Worm (Caenorhabditis elegans) whole organism, L2 larva: ENCODE data around the gene exc-9.

Experiments
- aly-2 ChIP-seq: fragments of 150-350 bp; optimal IDR thresholded peaks from 2 replicates; lab custom pipeline; 2014; ENCODE audit warnings: missing biosample characterization, missing genetic modification characterization
- ama-1 ChIP-seq: fragments of 150-350 bp; optimal IDR thresholded peaks from 2 replicates; lab custom pipeline; 2018; ENCODE audit warnings: inconsistent platforms
- dmd-4 ChIP-seq: sonication (generic microtip); optimal IDR thresholded peaks from 2 replicates; lab custom pipeline; 2017; ENCODE audit warnings: missing biosample characterization, missing genetic modification characterization
- lin-13 ChIP-seq: fragments of 150-350 bp; optimal IDR thresholded peaks from 2 replicates; lab custom pipeline; 2014; ENCODE audit warnings: missing biosample characterization, missing genetic modification reagents, missing genetic modification characterization
- nhr-12 ChIP-seq: fragments of 150-350 bp; optimal IDR thresholded peaks from 2 replicates; lab custom pipeline; 2014; ENCODE audit warnings: missing biosample characterization, missing genetic modification characterization
- nhr-129 ChIP-seq: fragments of 150-350 bp; optimal IDR thresholded peaks from 2 replicates; lab custom pipeline; 2014; ENCODE audit warnings: missing biosample characterization, missing genetic modification characterization
- nhr-77 ChIP-seq: fragments of 150-350 bp; optimal IDR thresholded peaks from 2 replicates; lab custom pipeline; 2014; ENCODE audit warnings: missing biosample characterization, missing genetic modification characterization
- sma-9 ChIP-seq, 2 experiments: fragments of 150-350 bp in 1 of 2; sonication (generic microtip) in 1 of 2; optimal IDR thresholded peaks; 2 replicates each; lab custom pipeline; 2014 to 2016; ENCODE audit warnings: missing genetic modification characterization in 2 of 2, mild to moderate bottlenecking in 1 of 2, missing biosample characterization in 1 of 2, missing compliant biosample characterization in 1 of 2, missing genetic modification reagents in 1 of 2, moderate library complexity in 1 of 2
- snpc-4 ChIP-seq: fragments of 150-350 bp; optimal IDR thresholded peaks from 2 replicates; lab custom pipeline; 2014; ENCODE audit warnings: missing biosample characterization, missing genetic modification characterization
- unc-55 ChIP-seq: fragments of 150-350 bp; sonication (generic microtip); optimal IDR thresholded peaks from 3 replicates; lab custom pipeline; 2014; ENCODE audit warnings: missing biosample characterization, missing genetic modification reagents, missing genetic modification characterization
- zag-1 ChIP-seq: fragments of 150-350 bp; optimal IDR thresholded peaks from 2 replicates; lab custom pipeline; 2014; ENCODE audit warnings: missing biosample characterization, missing genetic modification characterization

- no peak for TF ChIP-seq aly-2 (tag; lab: Kevin White, UChicago)
- no peak for TF ChIP-seq nhr-77 (tag; lab: Kevin White, UChicago)
- no peak for TF ChIP-seq snpc-4 (tag; lab: Kevin White, UChicago)
- TF ChIP-seq zag-1 (tag; lab: Kevin White, UChicago): no peak
- no peak for TF ChIP-seq dmd-4 (tag; lab: Kevin White, UChicago)
- no peak for TF ChIP-seq ama-1 (lab: Kevin White, UChicago)
- no peak for TF ChIP-seq nhr-12 (tag; lab: Kevin White, UChicago)
- TF ChIP-seq lin-13: no peak
- TF ChIP-seq nhr-129: no peak
- no peak for TF ChIP-seq unc-55 (GFP tag; lab: Kevin White, UChicago)
- TF ChIP-seq sma-9 (GFP tag; optimal IDR thresholded peaks at IDR 0.05; lab: Kevin White, UChicago): no peak
- TF ChIP-seq sma-9 (tag; optimal IDR thresholded peaks at IDR 0.05; lab: Kevin White, UChicago): no peak
Observed at ce11 chrIV:7955849-7956248, 15.0 kb upstream of the exc-9 start, which contains the start of gene ceh-19.
